Fruit fly (Drosophila melanogaster) S2 (cell line): Measurements from ENCODE around the gene Or85e.

Experiments
- CG8478 ChIP-seq: fragments of >200 bp; optimal IDR thresholded peaks from 2 replicates; lab custom pipeline; 2018
- CTCF ChIP-seq, 2 experiments: fragments of >200 bp; optimal IDR thresholded peaks; 2 replicates each; lab custom pipeline; 2018

DNA sequence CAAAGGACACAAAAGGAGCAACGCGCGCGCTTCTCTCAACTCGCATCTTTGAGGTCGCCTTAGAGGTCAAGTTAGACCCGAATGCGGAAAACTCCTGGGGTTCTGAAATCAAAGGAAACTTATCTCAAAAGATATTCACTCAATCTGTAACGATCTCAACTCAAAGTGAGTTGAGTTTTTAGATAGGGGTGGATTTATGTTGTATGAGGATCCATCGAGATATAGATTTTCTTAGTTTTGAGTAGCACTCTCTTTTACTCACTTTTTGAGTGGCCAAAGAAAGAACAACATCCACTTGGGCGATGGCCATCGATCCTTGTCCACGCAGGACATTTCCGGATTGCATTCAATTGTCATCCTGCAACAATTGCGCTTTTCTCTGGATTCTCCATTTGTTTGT, 44.9 kb upstream of the Or85e start:
- TF ChIP-seq CG8478 (no peak), CTCF (optimal IDR thresholded peaks at IDR 0.05; lab: Kevin White, UChicago) (no peak)
